Fruit fly (Drosophila melanogaster): ENCODE results near the gene CG9592.

Gene CG9592

DNA sequence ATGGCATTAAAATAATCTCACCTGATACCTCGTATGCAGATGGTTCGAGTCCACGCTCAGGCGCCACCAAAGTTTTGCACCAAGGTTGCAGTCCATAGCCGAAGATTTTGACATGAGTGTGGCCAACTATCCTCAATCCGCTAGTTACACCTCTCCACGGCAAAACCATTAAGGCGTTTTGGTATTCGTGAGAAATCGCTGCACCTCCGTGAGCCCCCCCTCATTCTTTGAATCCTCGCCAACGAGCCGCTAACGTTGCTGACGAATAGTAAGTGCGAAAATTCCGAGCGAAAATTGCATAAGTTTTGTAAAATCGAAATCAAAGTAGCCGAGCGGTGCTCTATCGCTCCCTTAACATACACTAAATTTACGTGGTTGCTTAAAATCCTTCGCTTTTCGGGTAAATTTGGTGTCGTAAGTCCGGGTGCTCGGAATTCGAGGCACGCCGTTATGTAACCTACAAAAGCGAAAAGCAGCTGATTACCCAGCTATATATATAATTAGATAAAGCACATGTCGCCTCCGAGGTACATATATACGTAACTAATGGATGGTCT lies 19.9 kb downstream of the CG9592 start, which contains the start of gene Mpcp2 (continued):
- peak; percentile 50 for TF ChIP-seq Dad (GFP tag; optimal IDR thresholded peaks at IDR 0.05)
- TF ChIP-seq CG7786 (GFP tag; optimal IDR thresholded peaks at IDR 0.05): peak; percentile 0
- peak; percentile 60 for TF ChIP-seq phol (tag; optimal IDR thresholded peaks at IDR 0.05)
- TF ChIP-seq gem (tag; optimal IDR thresholded peaks at IDR 0.05): peak; percentile 14
- TF ChIP-seq CG12769 (tag; optimal IDR thresholded peaks at IDR 0.05): peak; percentile 68
- TF ChIP-seq gfzf (GFP tag; optimal IDR thresholded peaks at IDR 0.05): peak; percentile 98
- TF ChIP-seq gcm2 (GFP tag; optimal IDR thresholded peaks at IDR 0.05): peak; percentile 11
- no peak for TF ChIP-seq CG11247 (GFP tag; IDR thresholded peaks at IDR 0.05)
- TF ChIP-seq bab2 (GFP tag; optimal IDR thresholded peaks at IDR 0.05): peak; percentile 8
- no peak for TF ChIP-seq CG12219 (GFP tag; optimal IDR thresholded peaks at IDR 0.05)
- TF ChIP-seq Ptx1 (GFP tag; IDR thresholded peaks at IDR 0.05): no peak
- TF ChIP-seq CG15601 (tag; optimal IDR thresholded peaks at IDR 0.05): peak; percentile 58
- TF ChIP-seq sc (optimal IDR thresholded peaks at IDR 0.05): no peak
- no peak for TF ChIP-seq sc (GFP tag; optimal IDR thresholded peaks at IDR 0.05)
- no peak for TF ChIP-seq Oaz (GFP tag; IDR thresholded peaks at IDR 0.05)
- TF ChIP-seq odd (GFP tag; optimal IDR thresholded peaks at IDR 0.05): peak; percentile 40
- no peak for TF ChIP-seq CG6272 (GFP tag; IDR thresholded peaks at IDR 0.05)
- peak; percentile 98 for TF ChIP-seq CG9797 (GFP tag; optimal IDR thresholded peaks at IDR 0.05)
- no peak for TF ChIP-seq sqz (GFP tag; optimal IDR thresholded peaks at IDR 0.05)
- TF ChIP-seq mirr (GFP tag; optimal IDR thresholded peaks at IDR 0.05): peak; percentile 14
- TF ChIP-seq tap (tag; optimal IDR thresholded peaks at IDR 0.05): peak; percentile 22
- peak; percentile 46 for TF ChIP-seq unc-4 (GFP tag; IDR thresholded peaks at IDR 0.05; ENCODE audit: partially characterized antibody)
- peak; percentile 9 for TF ChIP-seq CG13775 (GFP tag; optimal IDR thresholded peaks at IDR 0.05)
- no peak for TF ChIP-seq h (optimal IDR thresholded peaks at IDR 0.05)
- no peak for TF ChIP-seq Dfd (GFP tag; optimal IDR thresholded peaks at IDR 0.05)
- peak; percentile 50 for TF ChIP-seq CG2120 (GFP tag; optimal IDR thresholded peaks at IDR 0.05)
- TF ChIP-seq Myb (GFP tag; optimal IDR thresholded peaks at IDR 0.05): peak; percentile 49
- peak; percentile 49; the same call in 1 of the 2 replicates for TF ChIP-seq slbo (GFP tag; IDR thresholded peaks at IDR 0.05)
- 0 out of 2 replicates have a peak, but pooled peaks have one; percentile 19 for TF ChIP-seq sob (GFP tag; IDR thresholded peaks at IDR 0.05)
- TF ChIP-seq Nf-YB (GFP tag; optimal IDR thresholded peaks at IDR 0.05): peak; percentile 32
- peak; percentile 34 for TF ChIP-seq CG18011 (GFP tag; optimal IDR thresholded peaks at IDR 0.05)
- TF ChIP-seq scrt (GFP tag; optimal IDR thresholded peaks at IDR 0.05): peak; percentile 27
- no peak for TF ChIP-seq jigr1 (GFP tag; IDR thresholded peaks at IDR 0.05)
- no peak for TF ChIP-seq wdn (GFP tag; IDR thresholded peaks at IDR 0.05)
- no peak for TF ChIP-seq CG7357 (GFP tag; IDR thresholded peaks at IDR 0.05)
- TF ChIP-seq CG17829 (tag; optimal IDR thresholded peaks at IDR 0.05): peak; percentile 70
- peak; percentile 94 for TF ChIP-seq Med (GFP tag)
- peak; percentile 97 for TF ChIP-seq Lhr (GFP tag; optimal IDR thresholded peaks at IDR 0.05)
- peak; percentile 27 for TF ChIP-seq D19A (tag; optimal IDR thresholded peaks at IDR 0.05)
- no peak for TF ChIP-seq sisA (GFP tag; IDR thresholded peaks at IDR 0.05)
- 0 out of 4 replicates have a peak, but pooled peaks have one; percentile 52 for TF ChIP-seq chinmo (GFP tag; IDR thresholded peaks at IDR 0.05; ENCODE audit: partially characterized antibody)
- peak; percentile 57; the same call in 2 of the 3 replicates for TF ChIP-seq ci (GFP tag; IDR thresholded peaks at IDR 0.05)
- no peak for TF ChIP-seq Ravus (GFP tag; IDR thresholded peaks at IDR 0.05)
- no peak for TF ChIP-seq tup (GFP tag; optimal IDR thresholded peaks at IDR 0.05)
- no peak for TF ChIP-seq CG15073 (GFP tag; optimal IDR thresholded peaks at IDR 0.05)
- peak; percentile 39; the same call in 1 of the 3 replicates for TF ChIP-seq row (GFP tag; IDR thresholded peaks at IDR 0.05)
- no peak for TF ChIP-seq CG8944 (GFP tag; optimal IDR thresholded peaks at IDR 0.05)
- no peak for TF ChIP-seq CG4707 (GFP tag; optimal IDR thresholded peaks at IDR 0.05)
- no peak for TF ChIP-seq CG3065 (GFP tag; optimal IDR thresholded peaks at IDR 0.05)
- peak; percentile 12 for TF ChIP-seq CG33557 (GFP tag; optimal IDR thresholded peaks at IDR 0.05)
- peak; percentile 46 for TF ChIP-seq CG10147 (GFP tag; optimal IDR thresholded peaks at IDR 0.05)

All from whole organism, embryonic.